Worm (Caenorhabditis elegans) whole organism, L3 larva: ENCODE data around the gene pifk-1.

Experiments used
- R02D3.7 ChIP-seq: fragments of 150-350 bp; optimal IDR thresholded peaks from 2 replicates; lab custom pipeline; 2014; ENCODE audit warnings: missing biosample characterization, missing genetic modification characterization
- aly-2 ChIP-seq: fragments of 150-350 bp; optimal IDR thresholded peaks from 2 replicates; lab custom pipeline; 2014; ENCODE audit warnings: missing biosample characterization, missing genetic modification characterization
- ama-1 ChIP-seq: fragments of 150-350 bp; optimal IDR thresholded peaks from 2 replicates; lab custom pipeline; 2018
- ceh-16 ChIP-seq: sonication (generic microtip); optimal IDR thresholded peaks from 2 replicates; lab custom pipeline; 2017; ENCODE audit warnings: missing biosample characterization, missing genetic modification characterization
- ceh-28 ChIP-seq: fragments of 150-350 bp; optimal IDR thresholded peaks from 2 replicates; lab custom pipeline; 2014; ENCODE audit warnings: missing biosample characterization, missing genetic modification reagents, missing genetic modification characterization
- ceh-82 ChIP-seq: fragments of 150-350 bp; optimal IDR thresholded peaks from 2 replicates; lab custom pipeline; 2014; ENCODE audit warnings: missing biosample characterization, missing genetic modification characterization
- ceh-9 ChIP-seq: sonication (generic microtip); optimal IDR thresholded peaks from 2 replicates; lab custom pipeline; 2018; ENCODE audit warnings: missing biosample characterization, missing genetic modification characterization
- egl-27 ChIP-seq: sonication (generic microtip); optimal IDR thresholded peaks from 4 replicates; lab custom pipeline; 2017; ENCODE audit warnings: missing biosample characterization, missing genetic modification reagents, missing genetic modification characterization
- elt-1 ChIP-seq: fragments of 150-350 bp; optimal IDR thresholded peaks from 2 replicates; lab custom pipeline; 2014; ENCODE audit warnings: missing biosample characterization, missing genetic modification characterization
- elt-2 ChIP-seq: sonication (generic microtip); optimal IDR thresholded peaks from 2 replicates; lab custom pipeline; 2016; ENCODE audit warnings: missing genetic modification reagents, mild to moderate bottlenecking, missing genetic modification characterization, missing compliant biosample characterization
- elt-3 ChIP-seq, 3 experiments: fragments of 150-350 bp in 1 of 3; sonication (generic microtip) in 2 of 3; optimal IDR thresholded peaks; 2 replicates in 2 of 3; 4 replicates in 1 of 3; lab custom pipeline; 2014 to 2017; ENCODE audit warnings: missing biosample characterization in 3 of 3, missing genetic modification characterization in 3 of 3
- eor-1 ChIP-seq, 2 experiments: fragments of 150-350 bp; optimal IDR thresholded peaks; 2 replicates each; lab custom pipeline; 2014 to 2018; ENCODE audit warnings: missing biosample characterization in 2 of 2, missing genetic modification characterization in 2 of 2
- fkh-10 ChIP-seq: sonication (generic microtip); optimal IDR thresholded peaks from 2 replicates; lab custom pipeline; 2017; ENCODE audit warnings: missing biosample characterization, missing genetic modification reagents, missing genetic modification characterization
- fkh-2 ChIP-seq: fragments of 150-350 bp; optimal IDR thresholded peaks from 2 replicates; lab custom pipeline; 2014; ENCODE audit warnings: missing biosample characterization, missing genetic modification reagents, missing genetic modification characterization
- fos-1 ChIP-seq: fragments of 150-350 bp; optimal IDR thresholded peaks from 2 replicates; lab custom pipeline; 2014; ENCODE audit warnings: missing biosample characterization, missing genetic modification characterization
- hmg-11 ChIP-seq: sonication (generic microtip); optimal IDR thresholded peaks from 2 replicates; lab custom pipeline; 2016; ENCODE audit warnings: missing genetic modification characterization, missing compliant biosample characterization
- jun-1 ChIP-seq: fragments of 150-350 bp; optimal IDR thresholded peaks from 2 replicates; lab custom pipeline; 2014; ENCODE audit warnings: missing biosample characterization, missing genetic modification reagents, missing genetic modification characterization
- lin-15B ChIP-seq: fragments of 150-350 bp; optimal IDR thresholded peaks from 2 replicates; lab custom pipeline; 2014; ENCODE audit warnings: missing biosample characterization, missing genetic modification characterization
- lin-39 ChIP-seq: fragments of 150-350 bp; optimal IDR thresholded peaks from 2 replicates; lab custom pipeline; 2018; ENCODE audit warnings: missing biosample characterization, missing genetic modification reagents, missing genetic modification characterization
- lsy-12 ChIP-seq: sonication (generic microtip); optimal IDR thresholded peaks from 2 replicates; lab custom pipeline; 2016; ENCODE audit warnings: mild to moderate bottlenecking, missing genetic modification characterization, missing compliant biosample characterization
- mdl-1 ChIP-seq: fragments of 150-350 bp; optimal IDR thresholded peaks from 2 replicates; lab custom pipeline; 2014; ENCODE audit warnings: missing biosample characterization, missing genetic modification characterization
- nfya-1 ChIP-seq: sonication (generic microtip); optimal IDR thresholded peaks from 2 replicates; lab custom pipeline; 2017; ENCODE audit warnings: missing genetic modification characterization, mild to moderate bottlenecking, missing compliant biosample characterization, antibody characterized with exemption, moderate library complexity; ENCODE audit not compliant: insufficient read depth
- nhr-11 ChIP-seq: fragments of 150-350 bp; optimal IDR thresholded peaks from 2 replicates; lab custom pipeline; 2014; ENCODE audit warnings: missing biosample characterization, missing genetic modification characterization
- nhr-12 ChIP-seq: fragments of 150-350 bp; optimal IDR thresholded peaks from 2 replicates; lab custom pipeline; 2014; ENCODE audit warnings: missing biosample characterization, missing genetic modification characterization
- nhr-23 ChIP-seq: fragments of 150-350 bp; optimal IDR thresholded peaks from 2 replicates; lab custom pipeline; 2014; ENCODE audit warnings: missing biosample characterization, missing genetic modification reagents, missing genetic modification characterization
- nhr-237 ChIP-seq: fragments of 150-350 bp; optimal IDR thresholded peaks from 2 replicates; lab custom pipeline; 2014; ENCODE audit warnings: missing biosample characterization, missing genetic modification characterization
- nhr-25 ChIP-seq: sonication (generic microtip); optimal IDR thresholded peaks from 2 replicates; lab custom pipeline; 2017; ENCODE audit warnings: missing biosample characterization, missing genetic modification characterization
- nhr-43 ChIP-seq: sonication (generic microtip); optimal IDR thresholded peaks from 2 replicates; lab custom pipeline; 2016; ENCODE audit warnings: mild to moderate bottlenecking, missing genetic modification characterization, missing compliant biosample characterization; ENCODE audit not compliant: poor library complexity, severe bottlenecking
- nhr-67 ChIP-seq: fragments of 150-350 bp; optimal IDR thresholded peaks from 2 replicates; lab custom pipeline; 2014; ENCODE audit warnings: missing biosample characterization, missing genetic modification characterization
- nhr-76 ChIP-seq: fragments of 150-350 bp; sonication (generic microtip); optimal IDR thresholded peaks from 5 replicates; lab custom pipeline; 2014; ENCODE audit warnings: missing biosample characterization, missing genetic modification characterization
- nhr-77 ChIP-seq: fragments of 150-350 bp; optimal IDR thresholded peaks from 2 replicates; lab custom pipeline; 2014; ENCODE audit warnings: missing biosample characterization, missing genetic modification characterization
- pha-4 ChIP-seq: fragments of 150-350 bp; optimal IDR thresholded peaks from 2 replicates; lab custom pipeline; 2014; ENCODE audit warnings: missing biosample characterization, missing genetic modification reagents, missing genetic modification characterization
- pqm-1 ChIP-seq: fragments of 150-350 bp; optimal IDR thresholded peaks from 2 replicates; lab custom pipeline; 2017; ENCODE audit warnings: missing biosample characterization, missing genetic modification characterization, inconsistent platforms
- sea-2 ChIP-seq: fragments of 150-350 bp; sonication (generic microtip); optimal IDR thresholded peaks from 4 replicates; lab custom pipeline; 2014; ENCODE audit warnings: missing biosample characterization, missing genetic modification reagents, missing genetic modification characterization
- skn-1 ChIP-seq: fragments of 150-350 bp; optimal IDR thresholded peaks from 2 replicates; lab custom pipeline; 2014; ENCODE audit warnings: missing biosample characterization, missing genetic modification characterization
- snpc-4 ChIP-seq: fragments of 150-350 bp; optimal IDR thresholded peaks from 2 replicates; lab custom pipeline; 2014; ENCODE audit warnings: missing biosample characterization, missing genetic modification characterization
- tbx-2 ChIP-seq: sonication (generic microtip); optimal IDR thresholded peaks from 2 replicates; lab custom pipeline; 2016; ENCODE audit warnings: mild to moderate bottlenecking, missing genetic modification characterization, missing compliant biosample characterization
- unc-62 ChIP-seq: fragments of 150-350 bp; sonication (generic microtip); optimal IDR thresholded peaks from 4 replicates; lab custom pipeline; 2014; ENCODE audit warnings: missing biosample characterization, missing genetic modification reagents, missing genetic modification characterization
- zag-1 ChIP-seq: fragments of 150-350 bp; optimal IDR thresholded peaks from 2 replicates; lab custom pipeline; 2014; ENCODE audit warnings: missing biosample characterization, missing genetic modification characterization
- ztf-11 ChIP-seq: fragments of 150-350 bp; optimal IDR thresholded peaks from 2 replicates; lab custom pipeline; 2014; ENCODE audit warnings: missing biosample characterization, missing genetic modification characterization
- ztf-4 ChIP-seq: fragments of 150-350 bp; optimal IDR thresholded peaks from 2 replicates; lab custom pipeline; 2014; ENCODE audit warnings: missing biosample characterization, missing genetic modification characterization

The pifk-1 gene

ce11 chrX:933504-933903 lies 9.2 kb upstream of the pifk-1 start, which contains the start of gene F35H12.1:
F35H12.1 (plus strand) TSS chrX:933804.
- TF ChIP-seq aly-2 (tag; lab: Kevin White, UChicago) = no peak
- TF ChIP-seq ama-1 = no peak
- no peak for TF ChIP-seq nhr-25 (tag; lab: Kevin White, UChicago)
- no peak for TF ChIP-seq fos-1 (tag; lab: Kevin White, UChicago)
- no peak for TF ChIP-seq fkh-10
- TF ChIP-seq nhr-237 (tag; lab: Kevin White, UChicago) = no peak
- no peak for TF ChIP-seq sea-2 (GFP tag; lab: Kevin White, UChicago)
- TF ChIP-seq unc-62 (GFP tag; lab: Kevin White, UChicago) = no peak
- TF ChIP-seq egl-27 (tag; lab: Kevin White, UChicago) = no peak
- TF ChIP-seq zag-1 (tag; lab: Kevin White, UChicago) = no peak
- TF ChIP-seq nhr-77 = no peak
- TF ChIP-seq nhr-76 = no peak
- no peak for TF ChIP-seq ceh-16 (tag; lab: Kevin White, UChicago)
- no peak for TF ChIP-seq ceh-9 (tag; lab: Kevin White, UChicago)
- no peak for TF ChIP-seq nhr-11
- no peak for TF ChIP-seq ceh-28 (tag; lab: Kevin White, UChicago)
- TF ChIP-seq snpc-4 = no peak
- no peak for TF ChIP-seq lin-39 (tag; lab: Kevin White, UChicago)
- TF ChIP-seq ztf-4 = no peak
- TF ChIP-seq, all 47 proteins: peak for 0

DNA sequence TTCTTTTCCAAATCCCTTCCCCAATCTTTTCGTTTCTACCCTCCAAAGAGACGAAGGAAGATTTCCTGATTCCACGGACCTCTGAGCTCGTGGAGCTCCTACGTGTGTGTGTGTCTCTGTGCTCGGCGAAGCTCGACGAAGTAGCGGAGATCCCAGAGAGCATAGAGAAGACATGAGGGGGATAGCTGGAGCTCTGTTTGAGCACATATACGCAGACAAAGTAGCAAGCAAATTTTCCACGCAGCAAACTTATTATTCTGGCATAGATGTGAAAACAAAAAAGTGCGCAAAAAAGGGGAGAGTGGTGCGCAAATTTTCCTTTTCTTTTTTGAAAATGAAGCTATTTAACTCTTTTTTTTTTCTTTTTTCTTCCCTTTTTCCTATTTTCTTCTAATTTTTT lies 8.6 kb upstream of the pifk-1 start:
- TF ChIP-seq nhr-23 = no peak
- no peak for TF ChIP-seq ama-1
- TF ChIP-seq zag-1 (tag; lab: Kevin White, UChicago) = no peak
- no peak for TF ChIP-seq elt-3 (tag; optimal IDR thresholded peaks at IDR 0.05; lab: Kevin White, UChicago)
- no peak for TF ChIP-seq lin-15B
- TF ChIP-seq nfya-1 = peak; percentile 55
- TF ChIP-seq fkh-10 = peak; percentile 69
- peak; percentile 53 for TF ChIP-seq hmg-11
- no peak for TF ChIP-seq pqm-1 (tag; lab: Kevin White, UChicago)
- TF ChIP-seq lsy-12 (tag; lab: Kevin White, UChicago) = no peak
- TF ChIP-seq nhr-43 = no peak
- TF ChIP-seq aly-2 (tag; lab: Kevin White, UChicago) = no peak
- peak; percentile 36 for TF ChIP-seq lin-39 (tag; lab: Kevin White, UChicago)

ce11 chrX:927632-928031 lies 3.3 kb upstream of the pifk-1 start:
- TF ChIP-seq mdl-1 (tag; lab: Kevin White, UChicago) (no peak), pha-4 (tag; lab: Kevin White, UChicago) (peak; percentile 69), nhr-12 (tag; lab: Kevin White, UChicago) (no peak)

DNA sequence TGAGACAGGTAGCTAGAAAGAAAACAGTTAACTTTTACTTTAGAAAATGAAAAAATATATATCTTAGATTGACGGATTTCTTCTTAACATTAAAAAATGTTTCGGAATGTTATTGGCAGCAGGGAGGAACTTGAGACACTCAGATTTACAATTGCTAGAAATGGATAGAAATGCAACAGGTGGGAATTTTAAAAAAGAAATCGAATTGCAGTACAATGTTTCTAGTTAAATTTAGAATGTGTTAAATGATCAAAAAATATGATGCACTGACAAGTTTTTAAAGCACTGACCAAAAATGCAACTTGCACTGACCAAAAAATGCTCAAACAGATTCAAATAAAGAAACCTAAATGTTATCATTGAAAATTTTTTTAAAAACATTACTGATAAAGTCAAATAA lies 1.8 kb upstream of the pifk-1 start:
- TF ChIP-seq ztf-11 (tag; lab: Kevin White, UChicago) = no peak
- TF ChIP-seq ztf-4 = no peak
- TF ChIP-seq eor-1 (tag; optimal IDR thresholded peaks at IDR 0.05; lab: Kevin White, UChicago) = no peak
- TF ChIP-seq elt-1 (tag; lab: Kevin White, UChicago) = no peak
- TF ChIP-seq jun-1 (tag; lab: Kevin White, UChicago) = no peak
- no peak for TF ChIP-seq lin-15B

- no peak for TF ChIP-seq elt-1 (tag; lab: Kevin White, UChicago)
These were observed 6.2 kb downstream of the pifk-1 start, which contains the start of gene F35H12.5 for ce11 chrX:918097-918496. F35H12.5 (plus strand) TSS chrX:918397.

- TF ChIP-seq nfya-1 (peak; percentile 34), hmg-11 (peak; percentile 17), nhr-67 (tag; lab: Kevin White, UChicago) (no peak), skn-1 (peak; percentile 48), R02D3.7 (tag; lab: Kevin White, UChicago) (no peak), nhr-77 (no peak), elt-3 (tag; optimal IDR thresholded peaks at IDR 0.05; lab: Kevin White, UChicago) (no peak), ama-1 (no peak), ceh-9 (tag; lab: Kevin White, UChicago) (no peak), tbx-2 (no peak), elt-1 (tag; lab: Kevin White, UChicago) (no peak), jun-1 (tag; lab: Kevin White, UChicago) (no peak), fkh-2 (tag; lab: Kevin White, UChicago) (no peak), elt-2 (tag; lab: Kevin White, UChicago) (no peak), ceh-82 (tag; lab: Kevin White, UChicago) (no peak)
- TF ChIP-seq, all 47 proteins: peak for 3
These were observed 8.8 kb downstream of the pifk-1 start, which contains the start of gene sel-12 for ce11 chrX:915510-915909. sel-12 (plus strand) TSS chrX:915867.
